Fruit fly (Drosophila melanogaster) whole organism, adult: ENCODE data around the gene CG45011.

Experiments
- CG12768 ChIP-seq: fragments of 200-800 bp; sonication (Bioruptor generic); optimal IDR thresholded peaks from 2 replicates; lab custom pipeline; 2017; ENCODE audit warnings: missing biosample characterization, missing genetic modification characterization, mild to moderate bottlenecking, moderate library complexity, missing genetic modification reagents
- kay ChIP-seq: fragments of 200-800 bp; sonication (Bioruptor generic); peaks from one replicate; lab custom pipeline; 2016; ENCODE audit warnings: missing biosample characterization, missing genetic modification characterization, borderline replicate concordance
- ovo ChIP-seq: fragments of 200-800 bp; sonication (Bioruptor generic); optimal IDR thresholded peaks from 2 replicates; lab custom pipeline; 2016; ENCODE audit warnings: missing biosample characterization, missing genetic modification characterization

DNA sequence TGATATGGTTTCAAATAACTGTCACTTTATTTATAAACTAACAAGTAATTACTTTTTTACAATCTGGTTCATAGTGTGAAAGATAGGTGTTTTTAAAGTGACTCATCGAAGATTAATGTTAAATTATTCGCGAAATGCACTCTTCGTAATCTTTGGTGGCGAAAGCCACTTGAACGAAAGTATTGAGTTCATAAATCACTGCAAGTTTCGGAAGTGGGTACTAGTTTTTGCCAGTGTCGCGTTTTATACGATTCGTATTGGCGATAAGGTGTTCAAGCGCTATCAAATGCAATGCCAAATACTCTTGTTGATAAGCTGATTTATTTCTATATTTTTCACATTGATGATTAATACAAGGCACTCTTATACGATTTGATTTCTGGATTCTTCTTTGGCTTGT is 7.7 kb downstream of the CG45011 start:
- TF ChIP-seq ovo (GFP tag; lab: Kevin White, UChicago) (no peak), kay (GFP tag; lab: Kevin White, UChicago) (peak; percentile 95), CG12768 (peak; percentile 32)
